Worm (Caenorhabditis elegans) whole organism, L4 larva: ENCODE data around the gene Y105C5B.1413.

ENCODE experiments used
- D1046.2 ChIP-seq: fragments of 200-800 bp; sonication (Bioruptor generic); IDR thresholded peaks from 2 replicates; pipeline ENCODE4 v1.3.6; 2022; ENCODE audit warnings: missing genetic modification characterization, missing compliant biosample characterization
- F10B5.3 ChIP-seq: sonication (generic microtip); optimal IDR thresholded peaks from 2 replicates; lab custom pipeline; 2016; ENCODE audit warnings: mild to moderate bottlenecking, missing genetic modification characterization, missing compliant biosample characterization
- T20F7.1 ChIP-seq: fragments of 200-800 bp; sonication (Bioruptor generic); optimal IDR thresholded peaks from 2 replicates; lab custom pipeline; 2018; ENCODE audit warnings: mild to moderate bottlenecking, missing genetic modification characterization, missing compliant biosample characterization
- Y48G9A.11 ChIP-seq: fragments of 200-800 bp; sonication (Bioruptor generic); IDR thresholded peaks from 2 replicates; pipeline ENCODE4 v1.3.6; 2022; ENCODE audit warnings: missing genetic modification reagents, missing genetic modification characterization, missing compliant biosample characterization
- Y75B8A.6 ChIP-seq: fragments of 200-800 bp; sonication (Bioruptor generic); IDR thresholded peaks from 2 replicates; pipeline ENCODE4 v1.3.6; 2022; ENCODE audit warnings: missing genetic modification reagents, missing genetic modification characterization, missing compliant biosample characterization
- aly-2 ChIP-seq: sonication (generic microtip); optimal IDR thresholded peaks from 2 replicates; lab custom pipeline; 2018; ENCODE audit warnings: missing biosample characterization, missing genetic modification characterization
- cey-2 ChIP-seq: sonication (generic microtip); optimal IDR thresholded peaks from 3 replicates; lab custom pipeline; 2017; ENCODE audit warnings: missing genetic modification characterization, mild to moderate bottlenecking, missing compliant biosample characterization, antibody characterized with exemption, borderline replicate concordance; ENCODE audit not compliant: insufficient read depth
- ctbp-1 ChIP-seq: fragments of 200-800 bp; sonication (Bioruptor generic); IDR thresholded peaks from 2 replicates; pipeline ENCODE4 v1.3.6; 2022; ENCODE audit warnings: missing genetic modification reagents, missing genetic modification characterization, missing compliant biosample characterization
- daf-12 ChIP-seq: fragments of 150-350 bp; optimal IDR thresholded peaks from 2 replicates; lab custom pipeline; 2014; ENCODE audit warnings: missing biosample characterization, missing genetic modification reagents, missing genetic modification characterization
- daf-16 ChIP-seq, 3 experiments: sonication (generic microtip); optimal IDR thresholded peaks; 2 replicates each; lab custom pipeline; 2016 to 2017; ENCODE audit warnings: missing genetic modification characterization in 3 of 3, missing genetic modification reagents in 3 of 3, mild to moderate bottlenecking in 2 of 3, missing compliant biosample characterization in 2 of 3, missing biosample characterization in 1 of 3, moderate library complexity in 1 of 3
- daf-19 ChIP-seq: fragments of 200-800 bp; sonication (Bioruptor generic); conservative IDR thresholded peaks from 2 replicates; pipeline ENCODE4 v1.3.6; 2022; ENCODE audit warnings: missing genetic modification characterization, missing compliant biosample characterization
- dmd-6 ChIP-seq: fragments of 200-800 bp; sonication (Bioruptor generic); IDR thresholded peaks from 2 replicates; pipeline ENCODE4 v1.3.6; 2022; ENCODE audit warnings: missing genetic modification reagents, missing genetic modification characterization, missing compliant biosample characterization
- dpl-1 ChIP-seq: fragments of 150-350 bp; optimal IDR thresholded peaks from 2 replicates; lab custom pipeline; 2014; ENCODE audit warnings: missing biosample characterization, missing genetic modification reagents, missing genetic modification characterization
- duxl-1 ChIP-seq: sonication (generic microtip); optimal IDR thresholded peaks from 2 replicates; lab custom pipeline; 2016; ENCODE audit warnings: mild to moderate bottlenecking, missing genetic modification characterization, moderate library complexity, missing compliant biosample characterization; ENCODE audit not compliant: poor library complexity
- dve-1 ChIP-seq: sonication (generic microtip); optimal IDR thresholded peaks from 2 replicates; lab custom pipeline; 2017; ENCODE audit warnings: antibody characterized with exemption, mild to moderate bottlenecking, missing genetic modification characterization, missing compliant biosample characterization; ENCODE audit not compliant: insufficient read depth
- fkh-10 ChIP-seq: fragments of 150-350 bp; optimal IDR thresholded peaks from 2 replicates; lab custom pipeline; 2014; ENCODE audit warnings: missing biosample characterization, missing genetic modification reagents, missing genetic modification characterization
- hlh-11 ChIP-seq: fragments of 200-800 bp; sonication (Bioruptor generic); optimal IDR thresholded peaks from 2 replicates; lab custom pipeline; 2018; ENCODE audit warnings: mild to moderate bottlenecking, missing genetic modification characterization, missing compliant biosample characterization
- hlh-30 ChIP-seq: sonication (generic microtip); optimal IDR thresholded peaks from 2 replicates; lab custom pipeline; 2017; ENCODE audit warnings: antibody characterized with exemption, mild to moderate bottlenecking, missing genetic modification characterization, missing compliant biosample characterization; ENCODE audit not compliant: insufficient read depth
- jun-1 ChIP-seq: fragments of 150-350 bp; optimal IDR thresholded peaks from 2 replicates; lab custom pipeline; 2014; ENCODE audit warnings: missing biosample characterization, missing genetic modification reagents, missing genetic modification characterization
- lin-1 ChIP-seq: fragments of 200-800 bp; sonication (Bioruptor generic); IDR thresholded peaks from 2 replicates; pipeline ENCODE4 v1.3.6; 2022; ENCODE audit warnings: missing genetic modification reagents, missing genetic modification characterization, missing compliant biosample characterization
- lin-13 ChIP-seq: fragments of 150-350 bp; optimal IDR thresholded peaks from 2 replicates; lab custom pipeline; 2014; ENCODE audit warnings: missing biosample characterization, missing genetic modification reagents, missing genetic modification characterization
- mdl-1 ChIP-seq, 2 experiments: fragments of 150-350 bp in 1 of 2; sonication (generic microtip) in 1 of 2; optimal IDR thresholded peaks; 2 replicates each; lab custom pipeline; 2014 to 2017; ENCODE audit warnings: missing biosample characterization in 2 of 2, missing genetic modification characterization in 2 of 2
- mep-1 ChIP-seq: fragments of 150-350 bp; sonication (generic microtip); optimal IDR thresholded peaks from 3 replicates; lab custom pipeline; 2014; ENCODE audit warnings: missing biosample characterization, missing genetic modification characterization
- mes-2 ChIP-seq: sonication (generic microtip); optimal IDR thresholded peaks from 2 replicates; lab custom pipeline; 2016; ENCODE audit warnings: missing genotype, mild to moderate bottlenecking, missing genetic modification characterization, missing compliant biosample characterization; ENCODE audit not compliant: poor library complexity, severe bottlenecking
- mxl-3 ChIP-seq: fragments of 200-800 bp; sonication (Bioruptor generic); optimal IDR thresholded peaks from 2 replicates; lab custom pipeline; 2018; ENCODE audit warnings: mild to moderate bottlenecking, missing genetic modification characterization, missing compliant biosample characterization
- nhr-10 ChIP-seq: fragments of 150-350 bp; optimal IDR thresholded peaks from 2 replicates; lab custom pipeline; 2014; ENCODE audit warnings: missing biosample characterization, missing genetic modification characterization
- nhr-102 ChIP-seq: sonication (generic microtip); optimal IDR thresholded peaks from 2 replicates; lab custom pipeline; 2016; ENCODE audit warnings: mild to moderate bottlenecking, missing genetic modification characterization, moderate library complexity, missing compliant biosample characterization
- nhr-11 ChIP-seq: fragments of 150-350 bp; optimal IDR thresholded peaks from 2 replicates; lab custom pipeline; 2014; ENCODE audit warnings: missing biosample characterization, missing genetic modification characterization
- nhr-237 ChIP-seq: sonication (generic microtip); optimal IDR thresholded peaks from 2 replicates; lab custom pipeline; 2017; ENCODE audit warnings: missing biosample characterization, missing genetic modification characterization
- nhr-25 ChIP-seq: sonication (generic microtip); optimal IDR thresholded peaks from 2 replicates; lab custom pipeline; 2017; ENCODE audit warnings: missing genetic modification characterization, mild to moderate bottlenecking, missing compliant biosample characterization, antibody characterized with exemption, moderate library complexity, borderline replicate concordance; ENCODE audit not compliant: insufficient read depth
- nhr-28 ChIP-seq: fragments of 150-350 bp; optimal IDR thresholded peaks from 2 replicates; lab custom pipeline; 2014; ENCODE audit warnings: missing biosample characterization, missing genetic modification characterization
- nhr-48 ChIP-seq: sonication (generic microtip); optimal IDR thresholded peaks from 2 replicates; lab custom pipeline; 2016; ENCODE audit warnings: mild to moderate bottlenecking, missing genetic modification characterization, missing compliant biosample characterization
- nhr-77 ChIP-seq: fragments of 150-350 bp; optimal IDR thresholded peaks from 2 replicates; lab custom pipeline; 2014; ENCODE audit warnings: missing biosample characterization, missing genetic modification characterization
- pha-4 ChIP-seq, 2 experiments: fragments of 150-350 bp in 1 of 2; fragments of 200-800 bp in 1 of 2; sonication (Bioruptor generic) in 1 of 2; IDR thresholded peaks in 1 of 2; optimal IDR thresholded peaks in 1 of 2; 2 replicates each; pipeline versions ENCODE4 v1.3.6 to Lab custom; 2014 to 2022; ENCODE audit warnings: missing genetic modification characterization in 2 of 2, missing genetic modification reagents in 2 of 2, missing biosample characterization in 1 of 2, missing compliant biosample characterization in 1 of 2
- pqm-1 ChIP-seq: sonication (generic microtip); optimal IDR thresholded peaks from 2 replicates; lab custom pipeline; 2017; ENCODE audit warnings: missing biosample characterization, missing genetic modification characterization
- rbr-2 ChIP-seq: sonication (generic microtip); optimal IDR thresholded peaks from 2 replicates; lab custom pipeline; 2016; ENCODE audit warnings: missing genotype, missing genetic modification characterization, missing compliant biosample characterization
- snpc-1.2 ChIP-seq: fragments of 200-800 bp; sonication (Bioruptor generic); IDR thresholded peaks from 2 replicates; pipeline ENCODE4 v1.3.6; 2022; ENCODE audit warnings: missing genetic modification reagents, missing genetic modification characterization, missing compliant biosample characterization
- snpc-4 ChIP-seq: fragments of 150-350 bp; optimal IDR thresholded peaks from 2 replicates; lab custom pipeline; 2014; ENCODE audit warnings: missing biosample characterization, missing genetic modification characterization
- spr-1 ChIP-seq: sonication (generic microtip); optimal IDR thresholded peaks from 2 replicates; lab custom pipeline; 2016; ENCODE audit warnings: mild to moderate bottlenecking, missing genetic modification characterization, missing compliant biosample characterization
- spr-3 ChIP-seq: fragments of 200-800 bp; sonication (Bioruptor generic); optimal IDR thresholded peaks from 2 replicates; lab custom pipeline; 2018; ENCODE audit warnings: mild to moderate bottlenecking, missing genetic modification characterization, missing compliant biosample characterization
- unc-62 ChIP-seq, 3 experiments: fragments of 150-350 bp in 1 of 3; sonication (generic microtip); optimal IDR thresholded peaks in 2 of 3; peaks in 1 of 3; 1 replicate in 1 of 3; 2 replicates in 2 of 3; lab custom pipeline; 2014 to 2017; ENCODE audit warnings: missing biosample characterization in 3 of 3, missing genetic modification characterization in 3 of 3, missing genetic modification reagents in 3 of 3, missing genotype in 1 of 3
- vab-7 ChIP-seq: fragments of 200-800 bp; sonication (Bioruptor generic); IDR thresholded peaks from 2 replicates; pipeline ENCODE4 v1.3.6; 2022; ENCODE audit warnings: missing genetic modification reagents, missing genetic modification characterization, missing compliant biosample characterization

Y105C5B.1413 gene

DNA sequence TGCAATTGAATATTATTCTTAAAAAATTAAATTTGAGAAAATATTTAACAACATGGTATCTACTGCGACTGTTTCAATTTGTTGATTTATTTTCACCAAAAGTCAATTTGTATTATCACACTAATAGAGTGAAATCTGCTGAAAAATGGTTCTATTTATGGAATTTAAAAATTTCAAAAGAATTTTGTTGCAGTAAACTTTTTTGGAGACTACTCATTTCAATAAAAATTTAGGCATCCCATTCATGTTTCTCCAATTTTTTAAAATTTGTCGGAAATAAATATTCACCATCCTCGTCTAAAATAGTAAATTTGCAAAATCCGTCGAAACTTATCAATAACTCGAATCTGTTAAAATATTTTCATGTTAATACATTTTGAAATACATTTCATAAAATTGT is 1.6 kb upstream of the Y105C5B.1413 start:
- TF ChIP-seq nhr-25 (tag; lab: Kevin White, UChicago) (no peak), snpc-1.2 (0 out of 2 replicates have a peak, but pooled peaks have one; percentile 20)

ce11 chrIV:16180898-16181482 is 3.4 kb downstream of the Y105C5B.1413 start:
- TF ChIP-seq unc-62 (GFP tag; optimal IDR thresholded peaks at IDR 0.05 in 1 of 2; lab: Kevin White, UChicago) (peak in 1 of 2 experiments; percentile 73), unc-62 (tag; optimal IDR thresholded peaks at IDR 0.05; lab: Kevin White, UChicago) (no peak), ctbp-1 (GFP tag; lab: Robert Waterston, UW) (no peak), pqm-1 (tag; lab: Kevin White, UChicago) (peak; percentile 77), duxl-1 (peak; percentile 68), T20F7.1 (peak; percentile 39), aly-2 (tag; lab: Kevin White, UChicago) (no peak), lin-13 (GFP tag; lab: Kevin White, UChicago) (peak; percentile 78), jun-1 (tag; lab: Kevin White, UChicago) (peak; percentile 44), fkh-10 (GFP tag; lab: Kevin White, UChicago) (no peak), rbr-2 (tag; lab: Kevin White, UChicago) (peak; percentile 20), mes-2 (tag; lab: Kevin White, UChicago) (no peak), spr-3 (GFP tag; lab: Kevin White, UChicago) (no peak), dve-1 (tag; lab: Kevin White, UChicago) (peak; percentile 95), nhr-102 (peak; percentile 89), cey-2 (tag; lab: Kevin White, UChicago) (peak; percentile 78), mxl-3 (GFP tag; lab: Kevin White, UChicago) (peak; percentile 61), spr-1 (tag; lab: Kevin White, UChicago) (peak; percentile 27), lin-1 (GFP tag; lab: Robert Waterston, UW) (peak; percentile 86; the same call in 1 of the 2 replicates), mep-1 (tag; lab: Kevin White, UChicago) (peak; percentile 78), Y48G9A.11 (GFP tag; lab: Robert Waterston, UW) (no peak), nhr-25 (tag; lab: Kevin White, UChicago) (peak; percentile 32), Y75B8A.6 (GFP tag; lab: Robert Waterston, UW) (no peak), mdl-1 (tag; optimal IDR thresholded peaks at IDR 0.05; lab: Kevin White, UChicago) (peak in 1 of 2 experiments; percentile 86), nhr-10 (tag; lab: Kevin White, UChicago) (peak; percentile 95), daf-19 (GFP tag; lab: Robert Waterston, UW) (no peak), dmd-6 (GFP tag; lab: Robert Waterston, UW) (peak; percentile 100), daf-12 (no peak), nhr-77 (peak; percentile 87), nhr-237 (tag; lab: Kevin White, UChicago) (no peak), nhr-11 (tag; lab: Kevin White, UChicago) (peak; percentile 81), F10B5.3 (tag; lab: Kevin White, UChicago) (no peak), dpl-1 (GFP tag; lab: Kevin White, UChicago) (peak; percentile 17), hlh-30 (tag; lab: Kevin White, UChicago) (peak; percentile 69), D1046.2 (GFP tag; lab: Robert Waterston, UW) (no peak), daf-16 (GFP tag; optimal IDR thresholded peaks at IDR 0.05; lab: Kevin White, UChicago) (peak; percentile 42 to 65), daf-16 (tag; optimal IDR thresholded peaks at IDR 0.05; lab: Kevin White, UChicago) (peak; percentile 92), hlh-11 (tag; lab: Kevin White, UChicago) (peak; percentile 96), vab-7 (GFP tag; lab: Robert Waterston, UW) (no peak), nhr-48 (peak; percentile 94), nhr-28 (tag; lab: Kevin White, UChicago) (peak; percentile 96), pha-4 (GFP tag; IDR thresholded peaks at IDR 0.05; lab: Robert Waterston, UW) (peak; percentile 48; the same call in 1 of the 2 replicates), pha-4 (tag; optimal IDR thresholded peaks at IDR 0.05; lab: Kevin White, UChicago) (no peak), snpc-4 (peak; percentile 53)
